Fruit fly (Drosophila melanogaster) whole organism, embryonic: ENCODE data around the gene Tpr2.

ENCODE experiments used
- ATbp ChIP-seq: fragments of 200-800 bp; sonication (Bioruptor generic); optimal IDR thresholded peaks from 2 replicates; lab custom pipeline; 2017; ENCODE audit warnings: missing biosample characterization, mild to moderate bottlenecking, missing genetic modification characterization, missing genetic modification reagents
- Atf3 ChIP-seq: fragments of 200-800 bp; sonication (Bioruptor generic); optimal IDR thresholded peaks from 3 replicates; lab custom pipeline; 2016; ENCODE audit warnings: missing biosample characterization, missing genetic modification characterization
- B-H2 ChIP-seq: fragments of 200-800 bp; sonication (Bioruptor generic); optimal IDR thresholded peaks from 2 replicates; lab custom pipeline; 2018; ENCODE audit warnings: missing biosample characterization, mild to moderate bottlenecking, missing genetic modification characterization
- Blimp-1 ChIP-seq: fragments of 200-800 bp; sonication (Bioruptor generic); optimal IDR thresholded peaks from 3 replicates; lab custom pipeline; 2018; ENCODE audit warnings: missing biosample characterization, missing genetic modification characterization, mild to moderate bottlenecking, moderate library complexity, missing genetic modification reagents
- CG10267 ChIP-seq: fragments of 200-800 bp; sonication (Bioruptor generic); optimal IDR thresholded peaks from 2 replicates; lab custom pipeline; 2018; ENCODE audit warnings: missing biosample characterization, mild to moderate bottlenecking, missing genetic modification characterization, moderate library complexity
- CG12942 ChIP-seq: fragments of 200-800 bp; sonication (Bioruptor generic); optimal IDR thresholded peaks from 3 replicates; lab custom pipeline; 2016; ENCODE audit warnings: missing biosample characterization, missing genetic modification characterization
- CG13123 ChIP-seq: fragments of 200-800 bp; sonication (Bioruptor generic); optimal IDR thresholded peaks from 2 replicates; lab custom pipeline; 2016; ENCODE audit warnings: missing biosample characterization, missing genetic modification characterization
- CG1529 ChIP-seq: fragments of 200-800 bp; sonication (Bioruptor generic); optimal IDR thresholded peaks from 3 replicates; lab custom pipeline; 2018; ENCODE audit warnings: missing biosample characterization, missing genetic modification characterization
- CG16813 ChIP-seq: fragments of 200-800 bp; sonication (Bioruptor generic); IDR thresholded peaks from 3 replicates; pipeline ENCODE4 v1.3.6; 2022; ENCODE audit warnings: missing biosample characterization, missing genetic modification characterization; ENCODE audit not compliant: partially characterized antibody
- CG17385 ChIP-seq: fragments of 200-800 bp; sonication (Bioruptor generic); optimal IDR thresholded peaks from 3 replicates; lab custom pipeline; 2018; ENCODE audit warnings: missing biosample characterization, mild to moderate bottlenecking, missing genetic modification characterization
- CG18262 ChIP-seq: fragments of 200-800 bp; optimal IDR thresholded peaks from 3 replicates; lab custom pipeline; 2019; ENCODE audit warnings: missing biosample characterization, mild to moderate bottlenecking, missing genetic modification characterization, moderate library complexity
- CG18476 ChIP-seq: fragments of 200-800 bp; sonication (Bioruptor generic); optimal IDR thresholded peaks from 2 replicates; lab custom pipeline; 2016; ENCODE audit warnings: missing biosample characterization, mild to moderate bottlenecking, missing genetic modification characterization
- CG18619 ChIP-seq: fragments of 200-800 bp; sonication (Bioruptor generic); optimal IDR thresholded peaks from 3 replicates; lab custom pipeline; 2017; ENCODE audit warnings: missing biosample characterization, mild to moderate bottlenecking, missing genetic modification characterization
- CG2889 ChIP-seq: fragments of 200-800 bp; sonication (Bioruptor generic); IDR thresholded peaks from 3 replicates; pipeline ENCODE4 v1.3.6; 2022; ENCODE audit warnings: missing biosample characterization, missing genetic modification characterization
- CG32767 ChIP-seq: fragments of 200-800 bp; sonication (Bioruptor generic); IDR thresholded peaks from 2 replicates; pipeline ENCODE4 v1.3.6; 2022; ENCODE audit warnings: missing biosample characterization, missing genetic modification characterization
- CG3838 ChIP-seq: fragments of 200-800 bp; sonication (Bioruptor generic); optimal IDR thresholded peaks from 3 replicates; lab custom pipeline; 2016; ENCODE audit warnings: missing biosample characterization, missing genetic modification characterization
- CG8765 ChIP-seq: fragments of 200-800 bp; sonication (Bioruptor generic); IDR thresholded peaks from 2 replicates; pipeline ENCODE4 v1.3.6; 2022; ENCODE audit warnings: missing biosample characterization, missing genetic modification characterization
- CG9797 ChIP-seq: fragments of 200-800 bp; sonication (Bioruptor generic); optimal IDR thresholded peaks from 3 replicates; lab custom pipeline; 2018; ENCODE audit warnings: missing biosample characterization, mild to moderate bottlenecking, missing genetic modification characterization
- Dll ChIP-seq: fragments of 200-800 bp; sonication (Bioruptor generic); IDR thresholded peaks from 4 replicates; pipeline ENCODE4 v1.3.6; 2022; ENCODE audit warnings: missing biosample characterization, missing genetic modification characterization; ENCODE audit not compliant: partially characterized antibody
- E2f2 ChIP-seq: fragments of 200-800 bp; sonication (Bioruptor generic); IDR thresholded peaks from 2 replicates; pipeline ENCODE4 v1.3.6; 2022; ENCODE audit warnings: missing biosample characterization, missing genetic modification characterization
- GATAe ChIP-seq: fragments of 200-800 bp; sonication (Bioruptor generic); conservative IDR thresholded peaks from 2 replicates; pipeline ENCODE4 v1.3.6; 2022; ENCODE audit warnings: missing biosample characterization, missing genetic modification characterization
- H2.0 ChIP-seq: fragments of 200-800 bp; sonication (Bioruptor generic); IDR thresholded peaks from 2 replicates; pipeline ENCODE4 v1.3.6; 2022; ENCODE audit warnings: missing biosample characterization, missing genetic modification characterization
- HHEX ChIP-seq: fragments of 200-800 bp; sonication (Bioruptor generic); optimal IDR thresholded peaks from 3 replicates; lab custom pipeline; 2017; ENCODE audit warnings: missing biosample characterization, mild to moderate bottlenecking, missing genetic modification characterization, missing genetic modification reagents
- HmgZ ChIP-seq: fragments of 200-800 bp; sonication (Bioruptor generic); optimal IDR thresholded peaks from 2 replicates; lab custom pipeline; 2018; ENCODE audit warnings: missing biosample characterization, mild to moderate bottlenecking, missing genetic modification characterization
- Hr3 ChIP-seq: fragments of 200-800 bp; sonication (Bioruptor generic); optimal IDR thresholded peaks from 3 replicates; lab custom pipeline; 2016; ENCODE audit warnings: missing biosample characterization, missing genetic modification characterization
- Hr51 ChIP-seq, 2 experiments: fragments of 200-800 bp; sonication (Bioruptor generic); optimal IDR thresholded peaks; 2 replicates in 1 of 2; 3 replicates in 1 of 2; lab custom pipeline; 2016 to 2018; ENCODE audit warnings: missing biosample characterization in 2 of 2, missing genetic modification characterization in 2 of 2, mild to moderate bottlenecking in 1 of 2, moderate library complexity in 1 of 2
- Lpt ChIP-seq: fragments of >200 bp; optimal IDR thresholded peaks from 2 replicates; lab custom pipeline; 2018; ENCODE audit warnings: missing biosample characterization, missing genetic modification characterization
- Med ChIP-seq: fragments of 200-800 bp; sonication (Bioruptor generic); peaks from one replicate; lab custom pipeline; 2016; ENCODE audit warnings: missing biosample characterization, missing genetic modification characterization, mild to moderate bottlenecking, inconsistent platforms, moderate library complexity
- Poxn ChIP-seq: fragments of 200-800 bp; sonication (Bioruptor generic); IDR thresholded peaks from 2 replicates; pipeline ENCODE4 v1.3.6; 2022; ENCODE audit warnings: missing biosample characterization, missing genetic modification characterization
- Side ChIP-seq: fragments of 200-800 bp; sonication (Bioruptor generic); optimal IDR thresholded peaks from 2 replicates; lab custom pipeline; 2016; ENCODE audit warnings: missing biosample characterization, missing genetic modification characterization
- Ssrp ChIP-seq: fragments of 200-800 bp; sonication (Bioruptor generic); optimal IDR thresholded peaks from 2 replicates; lab custom pipeline; 2018; ENCODE audit warnings: missing biosample characterization, mild to moderate bottlenecking, missing genetic modification characterization, moderate library complexity
- TFAM ChIP-seq: fragments of 200-800 bp; sonication (Bioruptor generic); optimal IDR thresholded peaks from 2 replicates; lab custom pipeline; 2017; ENCODE audit warnings: missing biosample characterization, missing genetic modification characterization, inconsistent platforms
- al ChIP-seq: fragments of 200-800 bp; sonication (Bioruptor generic); IDR thresholded peaks from 2 replicates; pipeline ENCODE4 v1.3.6; 2022; ENCODE audit warnings: missing biosample characterization, missing genetic modification characterization
- da ChIP-seq: fragments of 200-800 bp; sonication (Bioruptor generic); optimal IDR thresholded peaks from 2 replicates; lab custom pipeline; 2016; ENCODE audit warnings: missing biosample characterization, missing genetic modification characterization
- disco-r ChIP-seq: fragments of 200-800 bp; sonication (Bioruptor generic); optimal IDR thresholded peaks from 2 replicates; lab custom pipeline; 2016; ENCODE audit warnings: missing biosample characterization, missing genetic modification characterization
- eyg ChIP-seq: fragments of 200-800 bp; sonication (Bioruptor generic); optimal IDR thresholded peaks from 3 replicates; lab custom pipeline; 2016; ENCODE audit warnings: missing biosample characterization, missing genetic modification characterization
- fd64A ChIP-seq: fragments of 200-800 bp; sonication (Bioruptor generic); optimal IDR thresholded peaks from 3 replicates; lab custom pipeline; 2018; ENCODE audit warnings: missing biosample characterization, mild to moderate bottlenecking, missing genetic modification characterization
- ftz-f1 ChIP-seq: fragments of 200-800 bp; sonication (Bioruptor generic); optimal IDR thresholded peaks from 2 replicates; lab custom pipeline; 2016; ENCODE audit warnings: missing biosample characterization, missing genetic modification characterization
- h ChIP-seq: fragments of >200 bp; optimal IDR thresholded peaks from 2 replicates; lab custom pipeline; 2017
- inv ChIP-seq: fragments of 200-800 bp; sonication (Bioruptor generic); IDR thresholded peaks from 2 replicates; pipeline ENCODE4 v1.3.6; 2022; ENCODE audit warnings: missing biosample characterization, missing genetic modification characterization; ENCODE audit not compliant: partially characterized antibody
- nerfin-1 ChIP-seq: fragments of 200-800 bp; sonication (Bioruptor generic); optimal IDR thresholded peaks from 3 replicates; lab custom pipeline; 2019; ENCODE audit warnings: missing biosample characterization, mild to moderate bottlenecking, missing genetic modification characterization, moderate library complexity
- oc ChIP-seq: fragments of 200-800 bp; sonication (Bioruptor generic); optimal IDR thresholded peaks from 2 replicates; lab custom pipeline; 2018; ENCODE audit warnings: missing biosample characterization, mild to moderate bottlenecking, missing genetic modification characterization, moderate library complexity
- otp ChIP-seq: fragments of 200-800 bp; sonication (Bioruptor generic); IDR thresholded peaks from 3 replicates; pipeline ENCODE4, ENCODE4 v1.3.6; 2022; ENCODE audit warnings: missing biosample characterization, missing genetic modification characterization
- pnt ChIP-seq: fragments of 200-800 bp; sonication (Bioruptor generic); optimal IDR thresholded peaks from 3 replicates; lab custom pipeline; 2016; ENCODE audit warnings: missing biosample characterization, missing genetic modification characterization
- repo ChIP-seq: fragments of 200-800 bp; sonication (Bioruptor generic); optimal IDR thresholded peaks from 2 replicates; lab custom pipeline; 2016; ENCODE audit warnings: missing biosample characterization, missing genetic modification characterization
- sima ChIP-seq: fragments of 200-800 bp; sonication (Bioruptor generic); optimal IDR thresholded peaks from 2 replicates; lab custom pipeline; 2016; ENCODE audit warnings: missing biosample characterization, missing genetic modification characterization
- slou ChIP-seq: fragments of 200-800 bp; sonication (Bioruptor generic); optimal IDR thresholded peaks from 3 replicates; lab custom pipeline; 2016; ENCODE audit warnings: missing biosample characterization, missing genetic modification characterization
- ssp ChIP-seq: fragments of 200-800 bp; sonication (Bioruptor generic); IDR thresholded peaks from 2 replicates; pipeline ENCODE4 v1.3.6; 2022; ENCODE audit warnings: missing biosample characterization, missing genetic modification characterization
- tap ChIP-seq: fragments of 200-800 bp; optimal IDR thresholded peaks from 3 replicates; lab custom pipeline; 2019; ENCODE audit warnings: missing biosample characterization, mild to moderate bottlenecking, missing genetic modification characterization, moderate library complexity
- unpg ChIP-seq: fragments of 200-800 bp; sonication (Bioruptor generic); optimal IDR thresholded peaks from 3 replicates; lab custom pipeline; 2018; ENCODE audit warnings: missing biosample characterization, mild to moderate bottlenecking, missing genetic modification characterization, moderate library complexity

Tpr2 gene

dm6 chr2L:16492617-16493203 is 1.4 kb downstream of the Tpr2 start (continued):
- TF ChIP-seq CG2889 (GFP tag; lab: Robert Waterston, UW) (0 out of 3 replicates have a peak, but pooled peaks have one; percentile 38), sima (GFP tag; lab: Kevin White, UChicago) (no peak), HHEX (GFP tag; lab: Kevin White, UChicago) (peak; percentile 77), Hr3 (GFP tag; lab: Kevin White, UChicago) (peak; percentile 66), CG10267 (tag; lab: Kevin White, UChicago) (peak; percentile 77), CG18619 (peak; percentile 63), CG1529 (GFP tag; lab: Kevin White, UChicago) (peak; percentile 76), Hr51 (GFP tag; optimal IDR thresholded peaks at IDR 0.05; lab: Kevin White, UChicago) (peak; percentile 49 to 86), H2.0 (GFP tag; lab: Robert Waterston, UW) (peak; percentile 53; the same call in 1 of the 2 replicates), Poxn (GFP tag; lab: Robert Waterston, UW) (0 out of 2 replicates have a peak, but pooled peaks have one; percentile 14), slou (GFP tag; lab: Kevin White, UChicago) (peak; percentile 23), ftz-f1 (no peak), CG12942 (GFP tag; lab: Kevin White, UChicago) (peak; percentile 57), CG8765 (no peak), CG32767 (GFP tag; lab: Robert Waterston, UW) (peak; percentile 67; the same call in 1 of the 2 replicates), pnt (peak; percentile 21), inv (GFP tag; lab: Robert Waterston, UW) (no peak), CG13123 (GFP tag; lab: Kevin White, UChicago) (peak; percentile 51), GATAe (GFP tag; lab: Robert Waterston, UW) (no peak; the same call in 1 of the 2 replicates), CG18262 (tag; lab: Kevin White, UChicago) (peak; percentile 84), otp (GFP tag; lab: Robert Waterston, UW) (peak; percentile 65; the same call in 2 of the 3 replicates), TFAM (GFP tag; lab: Kevin White, UChicago) (peak; percentile 48), CG18476 (GFP tag; lab: Kevin White, UChicago) (peak; percentile 63), oc (tag; lab: Kevin White, UChicago) (peak; percentile 63), unpg (peak; percentile 90), al (GFP tag; lab: Robert Waterston, UW) (peak; percentile 21; the same call in 1 of the 2 replicates), CG16813 (no peak), Atf3 (GFP tag; lab: Kevin White, UChicago) (peak; percentile 68), Ssrp (tag; lab: Kevin White, UChicago) (peak; percentile 74), ssp (peak; percentile 62), repo (GFP tag; lab: Kevin White, UChicago) (peak; percentile 32), Blimp-1 (GFP tag; lab: Kevin White, UChicago) (peak; percentile 87), ATbp (GFP tag; lab: Kevin White, UChicago) (peak; percentile 72), Med (GFP tag; lab: Kevin White, UChicago) (peak; percentile 91), Side (peak; percentile 63), Lpt (no peak), CG3838 (peak; percentile 44), da (GFP tag; lab: Kevin White, UChicago) (no peak), eyg (no peak), HmgZ (tag; lab: Kevin White, UChicago) (peak; percentile 58), disco-r (GFP tag; lab: Kevin White, UChicago) (no peak), fd64A (GFP tag; lab: Kevin White, UChicago) (peak; percentile 44), E2f2 (GFP tag; lab: Robert Waterston, UW) (peak; percentile 53), h (no peak), nerfin-1 (tag; lab: Kevin White, UChicago) (peak; percentile 67), B-H2 (peak; percentile 40), tap (peak; percentile 78), Dll (GFP tag; lab: Robert Waterston, UW) (no peak), CG17385 (peak; percentile 73), CG9797 (GFP tag; lab: Kevin White, UChicago) (no peak)
